Worm (Caenorhabditis elegans) whole organism, L4 larva: ENCODE results near the gene rab-7.

Source experiments
- F10B5.3 ChIP-seq: sonication (generic microtip); optimal IDR thresholded peaks from 2 replicates; lab custom pipeline; 2016; ENCODE audit warnings: mild to moderate bottlenecking, missing genetic modification characterization, missing compliant biosample characterization
- T20F7.1 ChIP-seq: fragments of 200-800 bp; sonication (Bioruptor generic); optimal IDR thresholded peaks from 2 replicates; lab custom pipeline; 2018; ENCODE audit warnings: mild to moderate bottlenecking, missing genetic modification characterization, missing compliant biosample characterization
- T26A8.4 ChIP-seq: fragments of 200-800 bp; sonication (Bioruptor generic); IDR thresholded peaks from 2 replicates; pipeline ENCODE4 v1.3.6; 2022; ENCODE audit warnings: missing genetic modification characterization, missing compliant biosample characterization
- ZK546.5 ChIP-seq, 2 experiments: sonication (generic microtip); optimal IDR thresholded peaks; 2 replicates each; lab custom pipeline; 2017; ENCODE audit warnings: missing biosample characterization in 2 of 2, missing genetic modification characterization in 2 of 2
- arid-1 ChIP-seq: fragments of 200-800 bp; sonication (Bioruptor generic); conservative IDR thresholded peaks from 2 replicates; pipeline ENCODE4 v1.3.6; 2022; ENCODE audit warnings: missing genetic modification reagents, missing genetic modification characterization, missing compliant biosample characterization
- attf-4 ChIP-seq: sonication (generic microtip); optimal IDR thresholded peaks from 3 replicates; lab custom pipeline; 2017; ENCODE audit warnings: missing biosample characterization, missing genetic modification characterization
- ceh-62 ChIP-seq: sonication (generic microtip); optimal IDR thresholded peaks from 2 replicates; lab custom pipeline; 2017; ENCODE audit warnings: missing biosample characterization, missing genetic modification characterization
- daf-16 ChIP-seq, 3 experiments: sonication (generic microtip); optimal IDR thresholded peaks; 2 replicates each; lab custom pipeline; 2016 to 2017; ENCODE audit warnings: missing genetic modification characterization in 3 of 3, missing genetic modification reagents in 3 of 3, mild to moderate bottlenecking in 2 of 3, missing compliant biosample characterization in 2 of 3, missing biosample characterization in 1 of 3, moderate library complexity in 1 of 3
- daf-8 ChIP-seq: fragments of 200-800 bp; sonication (Bioruptor generic); IDR thresholded peaks from 2 replicates; pipeline ENCODE4 v1.3.6; 2022; ENCODE audit warnings: missing genetic modification characterization, missing compliant biosample characterization
- dmd-6 ChIP-seq: fragments of 200-800 bp; sonication (Bioruptor generic); IDR thresholded peaks from 2 replicates; pipeline ENCODE4 v1.3.6; 2022; ENCODE audit warnings: missing genetic modification reagents, missing genetic modification characterization, missing compliant biosample characterization
- dmd-8 ChIP-seq: fragments of 200-800 bp; sonication (Bioruptor generic); IDR thresholded peaks from 2 replicates; pipeline ENCODE4 v1.3.6; 2022; ENCODE audit warnings: missing genetic modification characterization, missing compliant biosample characterization
- duxl-1 ChIP-seq: sonication (generic microtip); optimal IDR thresholded peaks from 2 replicates; lab custom pipeline; 2016; ENCODE audit warnings: mild to moderate bottlenecking, missing genetic modification characterization, moderate library complexity, missing compliant biosample characterization; ENCODE audit not compliant: poor library complexity
- egl-43 ChIP-seq: fragments of 200-800 bp; sonication (Bioruptor generic); IDR thresholded peaks from 2 replicates; pipeline ENCODE4 v1.3.6; 2022; ENCODE audit warnings: missing genetic modification reagents, missing genetic modification characterization, missing compliant biosample characterization
- hif-1 ChIP-seq, 2 experiments: sonication (generic microtip); optimal IDR thresholded peaks; 2 replicates each; lab custom pipeline; 2016 to 2017; ENCODE audit warnings: missing compliant biosample characterization in 2 of 2, missing genetic modification characterization in 2 of 2, missing genetic modification reagents in 2 of 2, missing genotype in 2 of 2, mild to moderate bottlenecking in 1 of 2
- hlh-11 ChIP-seq: fragments of 200-800 bp; sonication (Bioruptor generic); optimal IDR thresholded peaks from 2 replicates; lab custom pipeline; 2018; ENCODE audit warnings: mild to moderate bottlenecking, missing genetic modification characterization, missing compliant biosample characterization
- lin-13 ChIP-seq: fragments of 150-350 bp; optimal IDR thresholded peaks from 2 replicates; lab custom pipeline; 2014; ENCODE audit warnings: missing biosample characterization, missing genetic modification reagents, missing genetic modification characterization
- lin-38 ChIP-seq: fragments of 200-800 bp; sonication (Bioruptor generic); IDR thresholded peaks from 2 replicates; pipeline ENCODE4 v1.3.6; 2022; ENCODE audit warnings: missing genetic modification reagents, missing genetic modification characterization, missing compliant biosample characterization
- madf-5 ChIP-seq, 2 experiments: fragments of 200-800 bp; sonication (Bioruptor generic); IDR thresholded peaks; 2 replicates each; pipeline ENCODE4 v1.3.6; 2022; ENCODE audit warnings: missing compliant biosample characterization in 2 of 2, missing genetic modification characterization in 2 of 2
- mdl-1 ChIP-seq, 2 experiments: fragments of 150-350 bp in 1 of 2; sonication (generic microtip) in 1 of 2; optimal IDR thresholded peaks; 2 replicates each; lab custom pipeline; 2014 to 2017; ENCODE audit warnings: missing biosample characterization in 2 of 2, missing genetic modification characterization in 2 of 2
- mes-2 ChIP-seq: sonication (generic microtip); optimal IDR thresholded peaks from 2 replicates; lab custom pipeline; 2016; ENCODE audit warnings: missing genotype, mild to moderate bottlenecking, missing genetic modification characterization, missing compliant biosample characterization; ENCODE audit not compliant: poor library complexity, severe bottlenecking
- nhr-10 ChIP-seq: fragments of 150-350 bp; optimal IDR thresholded peaks from 2 replicates; lab custom pipeline; 2014; ENCODE audit warnings: missing biosample characterization, missing genetic modification characterization
- nhr-102 ChIP-seq: sonication (generic microtip); optimal IDR thresholded peaks from 2 replicates; lab custom pipeline; 2016; ENCODE audit warnings: mild to moderate bottlenecking, missing genetic modification characterization, moderate library complexity, missing compliant biosample characterization
- nhr-11 ChIP-seq: fragments of 150-350 bp; optimal IDR thresholded peaks from 2 replicates; lab custom pipeline; 2014; ENCODE audit warnings: missing biosample characterization, missing genetic modification characterization
- nhr-111 ChIP-seq: fragments of 200-800 bp; sonication (Bioruptor generic); optimal IDR thresholded peaks from 2 replicates; lab custom pipeline; 2018; ENCODE audit warnings: mild to moderate bottlenecking, missing genetic modification characterization, missing compliant biosample characterization
- nhr-25 ChIP-seq: sonication (generic microtip); optimal IDR thresholded peaks from 2 replicates; lab custom pipeline; 2017; ENCODE audit warnings: missing genetic modification characterization, mild to moderate bottlenecking, missing compliant biosample characterization, antibody characterized with exemption, moderate library complexity, borderline replicate concordance; ENCODE audit not compliant: insufficient read depth
- nhr-28 ChIP-seq: fragments of 150-350 bp; optimal IDR thresholded peaks from 2 replicates; lab custom pipeline; 2014; ENCODE audit warnings: missing biosample characterization, missing genetic modification characterization
- nhr-48 ChIP-seq: sonication (generic microtip); optimal IDR thresholded peaks from 2 replicates; lab custom pipeline; 2016; ENCODE audit warnings: mild to moderate bottlenecking, missing genetic modification characterization, missing compliant biosample characterization
- nhr-6 ChIP-seq: fragments of 150-350 bp; optimal IDR thresholded peaks from 2 replicates; lab custom pipeline; 2014; ENCODE audit warnings: missing biosample characterization, missing genetic modification characterization
- nhr-76 ChIP-seq: fragments of 150-350 bp; optimal IDR thresholded peaks from 2 replicates; lab custom pipeline; 2014; ENCODE audit warnings: missing biosample characterization, missing genetic modification characterization
- nhr-77 ChIP-seq: fragments of 150-350 bp; optimal IDR thresholded peaks from 2 replicates; lab custom pipeline; 2014; ENCODE audit warnings: missing biosample characterization, missing genetic modification characterization
- pqm-1 ChIP-seq: sonication (generic microtip); optimal IDR thresholded peaks from 2 replicates; lab custom pipeline; 2017; ENCODE audit warnings: missing biosample characterization, missing genetic modification characterization
- saeg-2 ChIP-seq: fragments of 200-800 bp; sonication (Bioruptor generic); IDR thresholded peaks from 2 replicates; pipeline ENCODE4 v1.3.6; 2022; ENCODE audit warnings: missing genetic modification reagents, missing genetic modification characterization, missing compliant biosample characterization
- unc-39 ChIP-seq: sonication (generic microtip); optimal IDR thresholded peaks from 2 replicates; lab custom pipeline; 2017; ENCODE audit warnings: missing biosample characterization, missing genetic modification characterization
- unc-62 ChIP-seq, 3 experiments: fragments of 150-350 bp in 1 of 3; sonication (generic microtip); optimal IDR thresholded peaks in 2 of 3; peaks in 1 of 3; 1 replicate in 1 of 3; 2 replicates in 2 of 3; lab custom pipeline; 2014 to 2017; ENCODE audit warnings: missing biosample characterization in 3 of 3, missing genetic modification characterization in 3 of 3, missing genetic modification reagents in 3 of 3, missing genotype in 1 of 3
- zag-1 ChIP-seq: fragments of 150-350 bp; optimal IDR thresholded peaks from 2 replicates; lab custom pipeline; 2014; ENCODE audit warnings: missing biosample characterization, missing genetic modification characterization
- zip-11 ChIP-seq: fragments of 200-800 bp; sonication (Bioruptor generic); IDR thresholded peaks from 2 replicates; pipeline ENCODE4 v1.3.6; 2022; ENCODE audit warnings: missing genetic modification characterization, missing compliant biosample characterization

rab-7 gene

ce11 chrII:11974048-11974995 is 7.6 kb upstream of the rab-7 start (continued):
- peak; percentile 69 for TF ChIP-seq nhr-77 (tag; lab: Kevin White, UChicago)
- TF ChIP-seq T26A8.4 (GFP tag; lab: Robert Waterston, UW): peak; percentile 67
- TF ChIP-seq zip-11: peak; percentile 4; the same call in 1 of the 2 replicates
- TF ChIP-seq nhr-10 (tag; lab: Kevin White, UChicago): no peak
- TF ChIP-seq dmd-6 (GFP tag; lab: Robert Waterston, UW): no peak; the same call in 1 of the 2 replicates
- peak; percentile 23 for TF ChIP-seq lin-13
- no peak for TF ChIP-seq nhr-6 (tag; lab: Kevin White, UChicago)
- peak; percentile 62; the same call in 1 of the 2 replicates for TF ChIP-seq arid-1 (GFP tag; lab: Robert Waterston, UW)
- TF ChIP-seq attf-4 (tag; lab: Kevin White, UChicago): no peak
- TF ChIP-seq ceh-62 (tag; lab: Kevin White, UChicago): no peak
- no peak for TF ChIP-seq nhr-25 (tag; lab: Kevin White, UChicago)
- TF ChIP-seq daf-8 (GFP tag; lab: Robert Waterston, UW): no peak
- TF ChIP-seq duxl-1 (tag; lab: Kevin White, UChicago): peak; percentile 19
- no peak for TF ChIP-seq mdl-1 (tag; optimal IDR thresholded peaks at IDR 0.05; lab: Kevin White, UChicago)
- no peak for TF ChIP-seq unc-62 (GFP tag; optimal IDR thresholded peaks at IDR 0.05 in 1 of 2; lab: Kevin White, UChicago)
- TF ChIP-seq unc-62 (tag; optimal IDR thresholded peaks at IDR 0.05; lab: Kevin White, UChicago): no peak
- TF ChIP-seq nhr-102: peak; percentile 63
- TF ChIP-seq mes-2 (tag; lab: Kevin White, UChicago): peak; percentile 41
- peak; percentile 67 for TF ChIP-seq egl-43 (GFP tag; lab: Robert Waterston, UW)
- peak; percentile 34 for TF ChIP-seq nhr-48
- TF ChIP-seq hlh-11 (tag; lab: Kevin White, UChicago): peak; percentile 50
- TF ChIP-seq nhr-111 (GFP tag; lab: Kevin White, UChicago): no peak
- peak; percentile 15 for TF ChIP-seq pqm-1 (tag; lab: Kevin White, UChicago)
- no peak for TF ChIP-seq dmd-8 (GFP tag; lab: Robert Waterston, UW)
- peak; percentile 40; the same call in 1 of the 2 replicates for TF ChIP-seq saeg-2 (GFP tag; lab: Robert Waterston, UW)
- TF ChIP-seq F10B5.3: peak; percentile 50
- TF ChIP-seq T20F7.1 (GFP tag; lab: Kevin White, UChicago): peak; percentile 25
- peak; percentile 45 for TF ChIP-seq lin-38 (GFP tag; lab: Robert Waterston, UW)
- TF ChIP-seq daf-16 (GFP tag; optimal IDR thresholded peaks at IDR 0.05; lab: Kevin White, UChicago): peak in 1 of 2 experiments; percentile 24
- TF ChIP-seq daf-16 (tag; optimal IDR thresholded peaks at IDR 0.05; lab: Kevin White, UChicago): peak; percentile 68
- peak in 1 of 2 experiments; percentile 32 for TF ChIP-seq hif-1 (tag; optimal IDR thresholded peaks at IDR 0.05; lab: Kevin White, UChicago)
- TF ChIP-seq nhr-11: no peak
- no peak for TF ChIP-seq nhr-28 (tag; lab: Kevin White, UChicago)
- TF ChIP-seq zag-1 (tag; lab: Kevin White, UChicago): no peak
- TF ChIP-seq madf-5 (GFP tag; IDR thresholded peaks at IDR 0.05; lab: Robert Waterston, UW): 0 out of 4 replicates have a peak, but pooled peaks of 1 of the 2 experiments have one; percentile 59
- TF ChIP-seq unc-39 (tag; lab: Kevin White, UChicago): no peak
- no peak for TF ChIP-seq ZK546.5 (tag; optimal IDR thresholded peaks at IDR 0.05; lab: Kevin White, UChicago)

DNA sequence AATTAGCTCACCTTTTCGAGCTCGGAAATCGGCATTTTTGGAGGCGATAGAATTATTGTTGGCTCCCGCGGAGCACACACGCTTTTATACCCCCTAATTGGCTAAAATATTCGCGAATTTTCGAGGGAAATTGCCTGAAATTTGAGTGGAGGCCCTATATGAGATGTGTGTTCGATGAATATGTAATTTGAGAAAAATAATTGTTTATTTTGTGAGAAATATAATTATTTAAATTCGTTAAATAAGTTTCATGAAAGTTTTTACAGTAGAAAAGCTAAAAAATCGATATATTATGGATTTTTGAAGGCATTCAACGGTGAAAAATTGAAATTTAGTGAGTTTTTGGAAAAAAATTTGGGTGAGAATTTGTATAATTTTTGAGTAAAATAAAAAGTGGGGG is 6.9 kb upstream of the rab-7 start, which contains the start of gene acbp-6:
acbp-6 (minus strand) TSS at position 101 of the 400 bp plus-strand sequence.
- TF ChIP-seq nhr-76: no peak
- peak in 1 of 2 experiments; percentile 78 for TF ChIP-seq unc-62 (GFP tag; optimal IDR thresholded peaks at IDR 0.05 in 1 of 2; lab: Kevin White, UChicago)
- no peak for TF ChIP-seq unc-62 (tag; optimal IDR thresholded peaks at IDR 0.05; lab: Kevin White, UChicago)
